Fruit fly (Drosophila melanogaster) whole organism, larva: ENCODE results near the gene Pgm1.

ENCODE experiments used
- noc ChIP-seq: fragments of 200-800 bp; sonication (Bioruptor generic); optimal IDR thresholded peaks from 3 replicates; lab custom pipeline; 2019; ENCODE audit warnings: missing biosample characterization, mild to moderate bottlenecking, missing genetic modification characterization, moderate library complexity

Gene Pgm1

dm6 chr3L:16165356-16166168 is 37.2 kb upstream of the Pgm1 start:
- peak; percentile 89 for TF ChIP-seq noc (tag; lab: Kevin White, UChicago)

- TF ChIP-seq noc (tag; lab: Kevin White, UChicago): peak; percentile 39
Observed at dm6 chr3L:16164150-16165039, 36.1 kb upstream of the Pgm1 start, which contains the start of gene CG5151. TSS of gene CG5151 (minus strand) at chr3L:16164701.

dm6 chr3L:16161847-16162556 is 33.7 kb upstream of the Pgm1 start:
- TF ChIP-seq noc (tag; lab: Kevin White, UChicago): peak; percentile 86

dm6 chr3L:16161131-16161530 is 32.8 kb upstream of the Pgm1 start:
- no peak for TF ChIP-seq noc (tag; lab: Kevin White, UChicago)

dm6 chr3L:16160420-16161069 is 32.2 kb upstream of the Pgm1 start:
- TF ChIP-seq noc (tag; lab: Kevin White, UChicago): peak; percentile 95

- peak; percentile 91 for TF ChIP-seq noc (tag; lab: Kevin White, UChicago)
Observed at dm6 chr3L:16160073-16160398, 31.7 kb upstream of the Pgm1 start.

- TF ChIP-seq noc (tag; lab: Kevin White, UChicago): peak; percentile 54
Observed at dm6 chr3L:16159161-16160072, 31.1 kb upstream of the Pgm1 start.

- no peak for TF ChIP-seq noc (tag; lab: Kevin White, UChicago)
Observed at dm6 chr3L:16158322-16158721, 30.0 kb upstream of the Pgm1 start.

dm6 chr3L:16157251-16158190 is 29.2 kb upstream of the Pgm1 start:
- no peak for TF ChIP-seq noc (tag; lab: Kevin White, UChicago)

dm6 chr3L:16156788-16157208 is 28.5 kb upstream of the Pgm1 start:
- TF ChIP-seq noc (tag; lab: Kevin White, UChicago): no peak

dm6 chr3L:16155547-16155946 is 27.2 kb upstream of the Pgm1 start:
- TF ChIP-seq noc (tag; lab: Kevin White, UChicago): no peak

dm6 chr3L:16153650-16154049 is 25.3 kb upstream of the Pgm1 start:
- no peak for TF ChIP-seq noc (tag; lab: Kevin White, UChicago)

dm6 chr3L:16153089-16153488 is 24.8 kb upstream of the Pgm1 start:
- no peak for TF ChIP-seq noc (tag; lab: Kevin White, UChicago)
